Fruit fly (Drosophila melanogaster): ENCODE data around the gene CG6425.

CG6425 gene

DNA sequence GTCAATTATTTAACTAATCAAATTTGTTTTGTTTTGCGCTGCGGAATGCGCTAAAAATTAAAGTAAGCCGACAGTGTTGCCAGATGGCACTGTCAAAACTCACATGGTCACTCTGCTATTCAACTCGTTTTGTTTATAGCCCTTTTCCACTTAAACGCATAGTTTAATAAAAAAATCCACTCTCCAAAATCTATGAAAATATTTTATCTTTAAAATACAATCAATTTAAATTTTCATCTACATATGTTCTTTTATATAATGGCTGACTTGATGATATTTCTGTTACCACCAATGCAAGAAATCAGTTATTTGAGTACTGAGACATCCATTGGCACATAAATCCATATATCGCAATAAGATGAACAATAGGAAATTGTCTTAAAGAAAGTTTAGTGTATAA lies at the start of gene CG6425:
Gene CG6425, minus strand, starts transcription at position 95 of the 400 bp plus-strand sequence.
- TF ChIP-seq Eip93F (GFP tag; optimal IDR thresholded peaks at IDR 0.05) = no peak
- no peak for TF ChIP-seq fd59A (GFP tag; optimal IDR thresholded peaks at IDR 0.05)
- TF ChIP-seq CG6808 (GFP tag; optimal IDR thresholded peaks at IDR 0.05) = peak; percentile 12
- peak; percentile 23 for TF ChIP-seq topi (GFP tag; optimal IDR thresholded peaks at IDR 0.05)
- peak; percentile 41 for TF ChIP-seq Hr39 (GFP tag; optimal IDR thresholded peaks at IDR 0.05)
- no peak for TF ChIP-seq CG4318 (GFP tag; optimal IDR thresholded peaks at IDR 0.05)
- peak; percentile 52 for TF ChIP-seq svp (GFP tag)
- TF ChIP-seq esn (GFP tag; optimal IDR thresholded peaks at IDR 0.05) = peak; percentile 32
- peak; percentile 41; the same call in 2 of the 3 replicates for TF ChIP-seq CG8119 (GFP tag; IDR thresholded peaks at IDR 0.05)
- no peak for TF ChIP-seq CG10631 (GFP tag; optimal IDR thresholded peaks at IDR 0.05)
- TF ChIP-seq CG3032 (tag; optimal IDR thresholded peaks at IDR 0.05) = peak; percentile 44
- TF ChIP-seq Eip78C (GFP tag) = peak; percentile 35
- TF ChIP-seq CG6792 (GFP tag; optimal IDR thresholded peaks at IDR 0.05) = no peak
- peak; percentile 18 for TF ChIP-seq lz (GFP tag; optimal IDR thresholded peaks at IDR 0.05)
- TF ChIP-seq CG11902 (GFP tag; optimal IDR thresholded peaks at IDR 0.05) = peak; percentile 25
- TF ChIP-seq pdm3 (GFP tag; optimal IDR thresholded peaks at IDR 0.05) = peak; percentile 35
- TF ChIP-seq CG15336 (GFP tag; IDR thresholded peaks at IDR 0.05) = peak; percentile 24; the same call in 1 of the 2 replicates
- TF ChIP-seq CG6163 (GFP tag; IDR thresholded peaks at IDR 0.05) = no peak
- TF ChIP-seq salr (GFP tag; optimal IDR thresholded peaks at IDR 0.05) = peak in 1 of 2 experiments; percentile 22
- TF ChIP-seq cyc (GFP tag; optimal IDR thresholded peaks at IDR 0.05) = peak; percentile 38
- peak; percentile 61 for TF ChIP-seq CG31627 (GFP tag; optimal IDR thresholded peaks at IDR 0.05)
- peak; percentile 19 for TF ChIP-seq dac (GFP tag; optimal IDR thresholded peaks at IDR 0.05)
- peak; percentile 41 for TF ChIP-seq CG32006 (GFP tag; optimal IDR thresholded peaks at IDR 0.05)
- peak; percentile 30 for TF ChIP-seq Sox14 (GFP tag; optimal IDR thresholded peaks at IDR 0.05)
- TF ChIP-seq CG11294 (GFP tag; IDR thresholded peaks at IDR 0.05) = no peak
- TF ChIP-seq OdsH (GFP tag; optimal IDR thresholded peaks at IDR 0.05) = no peak

DNA sequence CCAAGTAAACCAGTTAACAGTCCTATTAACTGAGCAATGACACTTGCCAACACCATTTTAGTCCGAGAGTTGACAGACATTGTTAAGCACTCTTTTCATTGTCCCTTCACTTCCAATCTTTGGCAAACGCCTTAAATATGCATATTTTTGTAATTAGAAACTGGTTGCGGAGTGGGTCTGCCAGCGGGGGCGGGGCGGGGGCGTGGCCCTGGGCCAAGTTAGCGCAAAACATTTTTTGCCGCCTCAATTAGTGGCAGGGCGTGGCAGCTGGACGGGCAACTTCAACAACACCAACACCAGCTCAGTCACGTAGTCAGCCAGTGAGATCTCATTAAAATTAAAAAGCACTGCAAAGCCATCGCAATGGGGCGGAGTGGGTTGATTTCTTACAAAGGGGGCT lies 44.5 kb upstream of the CG6425 start:
- TF ChIP-seq Eip75B (GFP tag; optimal IDR thresholded peaks at IDR 0.05) (no peak), CG16779 (tag; optimal IDR thresholded peaks at IDR 0.05) (no peak), achi (GFP tag; optimal IDR thresholded peaks at IDR 0.05) (no peak), esn (GFP tag; optimal IDR thresholded peaks at IDR 0.05) (no peak), vri (GFP tag; optimal IDR thresholded peaks at IDR 0.05) (no peak), ss (GFP tag; optimal IDR thresholded peaks at IDR 0.05) (no peak), CG1621 (tag; optimal IDR thresholded peaks at IDR 0.05) (no peak), CG11294 (GFP tag; IDR thresholded peaks at IDR 0.05) (no peak), CG6808 (GFP tag; optimal IDR thresholded peaks at IDR 0.05) (no peak), CG10669 (GFP tag; optimal IDR thresholded peaks at IDR 0.05) (no peak), Hr38 (GFP tag; optimal IDR thresholded peaks at IDR 0.05) (no peak), Lpt (GFP tag; optimal IDR thresholded peaks at IDR 0.05) (no peak), CG8119 (GFP tag; IDR thresholded peaks at IDR 0.05) (no peak), net (GFP tag; optimal IDR thresholded peaks at IDR 0.05) (no peak), lz (GFP tag; optimal IDR thresholded peaks at IDR 0.05) (no peak), CG11762 (GFP tag; optimal IDR thresholded peaks at IDR 0.05; ENCODE audit: insufficient read depth) (no peak), CG6163 (GFP tag; IDR thresholded peaks at IDR 0.05) (no peak), topi (GFP tag; optimal IDR thresholded peaks at IDR 0.05) (no peak), Met (GFP tag; optimal IDR thresholded peaks at IDR 0.05) (no peak)

DNA sequence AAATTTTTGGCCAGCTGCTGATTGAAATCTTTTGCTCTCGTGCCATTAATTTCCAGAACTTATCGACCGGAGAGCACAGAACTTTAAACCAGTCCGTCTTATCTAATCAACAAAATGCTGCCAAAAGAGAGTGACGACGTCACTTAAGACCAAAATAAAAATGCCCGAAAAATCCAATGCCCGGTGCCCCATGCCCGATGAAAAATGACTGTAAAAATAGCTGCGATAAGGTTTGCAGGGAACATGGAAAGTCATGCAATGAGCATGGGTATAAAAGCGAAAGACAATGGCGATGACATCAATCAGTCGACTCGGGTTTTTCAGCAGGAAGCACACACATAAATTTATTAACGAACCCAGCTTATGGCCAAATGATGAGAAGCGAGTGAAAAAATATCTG lies 20.1 kb upstream of the CG6425 start, which contains the start of gene CG14247:
Gene CG14247, plus strand, starts transcription at position 301 of the 400 bp plus-strand sequence.
- TF ChIP-seq CG32006 (GFP tag; optimal IDR thresholded peaks at IDR 0.05) (no peak), CG1621 (tag; optimal IDR thresholded peaks at IDR 0.05) (no peak), Blimp-1 (GFP tag; optimal IDR thresholded peaks at IDR 0.05) (no peak), Hr39 (GFP tag; optimal IDR thresholded peaks at IDR 0.05) (no peak), dac (GFP tag; optimal IDR thresholded peaks at IDR 0.05) (no peak), Met (GFP tag; optimal IDR thresholded peaks at IDR 0.05) (no peak), Hr38 (GFP tag; optimal IDR thresholded peaks at IDR 0.05) (no peak), acj6 (GFP tag; optimal IDR thresholded peaks at IDR 0.05) (no peak), CG6792 (GFP tag; optimal IDR thresholded peaks at IDR 0.05) (no peak), CG11762 (GFP tag; optimal IDR thresholded peaks at IDR 0.05; ENCODE audit: insufficient read depth) (no peak), CG4318 (GFP tag; optimal IDR thresholded peaks at IDR 0.05) (no peak), esn (GFP tag; optimal IDR thresholded peaks at IDR 0.05) (no peak), CG6163 (GFP tag; IDR thresholded peaks at IDR 0.05) (no peak), cyc (GFP tag; optimal IDR thresholded peaks at IDR 0.05) (no peak), Eip75B (GFP tag; optimal IDR thresholded peaks at IDR 0.05) (no peak), CG7368 (GFP tag; optimal IDR thresholded peaks at IDR 0.05) (no peak), fd59A (GFP tag; optimal IDR thresholded peaks at IDR 0.05) (no peak), Eip93F (GFP tag; optimal IDR thresholded peaks at IDR 0.05) (no peak), dsx (GFP tag; optimal IDR thresholded peaks at IDR 0.05; ENCODE audit: poor library complexity, severe bottlenecking) (no peak), ss (GFP tag; optimal IDR thresholded peaks at IDR 0.05) (no peak)

Measured in whole organism, prepupa.